Worm (Caenorhabditis elegans) whole organism, dauer: ENCODE results near the gene apx-1.

ENCODE experiments used
- unc-62 ChIP-seq: sonication (generic microtip); optimal IDR thresholded peaks from 2 replicates; lab custom pipeline; 2017; ENCODE audit warnings: missing biosample characterization, missing genetic modification reagents, missing genetic modification characterization

apx-1 gene

ce11 chrV:3260075-3260474, 50.1 kb downstream of the apx-1 start, which contains the start of gene srbc-5:
srbc-5 (plus strand) TSS chrV:3260375.
- TF ChIP-seq unc-62 = no peak

ce11 chrV:3266189-3266588, 56.2 kb downstream of the apx-1 start, which contains the start of gene T28A11.17:
T28A11.17 (minus strand) TSS chrV:3266289.
- no peak for TF ChIP-seq unc-62

- no peak for TF ChIP-seq unc-62
Measured at ce11 chrV:3267950-3268349, 58.0 kb downstream of the apx-1 start, which contains the start of gene T28A11.18. T28A11.18 (minus strand) TSS chrV:3268050.

ce11 chrV:3269407-3269806, 59.4 kb downstream of the apx-1 start, which contains the start of gene T28A11.19:
T28A11.19 (minus strand) TSS chrV:3269514.
- no peak for TF ChIP-seq unc-62
